Worm (Caenorhabditis elegans) whole organism, dauer: Measurements from ENCODE around the gene fut-8.
"Not testable (repeated sequence)": the region's sequence is repeated elsewhere in the genome, so short reads cannot be mapped to it uniquely, and the experiment has no call there.

Experiments
- unc-62 ChIP-seq: sonication (generic microtip); optimal IDR thresholded peaks from 2 replicates; lab custom pipeline; 2017; ENCODE audit warnings: missing biosample characterization, missing genetic modification reagents, missing genetic modification characterization

Gene fut-8

ce11 chrV:5990383-5990782, at the start of gene fut-8:
Gene fut-8, minus strand, starts transcription at chrV:5990483.
- no peak for TF ChIP-seq unc-62

- TF ChIP-seq unc-62, result not testable (repeated sequence)
These were observed 48.3 kb upstream of the fut-8 start, which contains the start of gene F29G9.1 for ce11 chrV:6038405-6039151. Gene F29G9.1, plus strand, starts transcription at chrV:6039101.

- no peak for TF ChIP-seq unc-62
These were observed 46.3 kb upstream of the fut-8 start for ce11 chrV:6036547-6036946.

ce11 chrV:6034714-6035113, 44.4 kb upstream of the fut-8 start, which contains the start of gene dhs-17:
Gene dhs-17, minus strand, starts transcription at chrV:6034814.
- TF ChIP-seq unc-62, result no peak

- TF ChIP-seq unc-62, result no peak
These were observed 43.2 kb upstream of the fut-8 start for ce11 chrV:6033512-6033911.

ce11 chrV:6031585-6031984, 41.3 kb upstream of the fut-8 start:
- no peak for TF ChIP-seq unc-62

ce11 chrV:6030559-6030975, 40.3 kb upstream of the fut-8 start:
- no peak for TF ChIP-seq unc-62

ce11 chrV:6022076-6022475, 31.8 kb upstream of the fut-8 start:
- no peak for TF ChIP-seq unc-62

ce11 chrV:6018944-6019450, 28.7 kb upstream of the fut-8 start, which contains the start of gene picc-1:
Gene picc-1, plus strand, starts transcription at chrV:6018994.
- no peak for TF ChIP-seq unc-62

- TF ChIP-seq unc-62, result no peak
These were observed 27.3 kb upstream of the fut-8 start, which contains the start of the genes rpt-2 and aps-1 for ce11 chrV:6017630-6018029. Gene rpt-2, minus strand, starts transcription at chrV:6017669. Gene aps-1, plus strand, starts transcription at chrV:6017970.

- no peak for TF ChIP-seq unc-62
These were observed 25.8 kb upstream of the fut-8 start for ce11 chrV:6016097-6016496.

ce11 chrV:6015546-6016089, 25.3 kb upstream of the fut-8 start:
- no peak for TF ChIP-seq unc-62

ce11 chrV:6012401-6012800, 22.1 kb upstream of the fut-8 start:
- no peak for TF ChIP-seq unc-62

- no peak for TF ChIP-seq unc-62
These were observed 20.4 kb upstream of the fut-8 start for ce11 chrV:6010642-6011041.

ce11 chrV:6007927-6008326, 17.6 kb upstream of the fut-8 start:
- TF ChIP-seq unc-62, result no peak

- no peak for TF ChIP-seq unc-62
These were observed 13.0 kb upstream of the fut-8 start, which contains the start of gene fos-1 for ce11 chrV:6003301-6003700. Gene fos-1, plus strand, starts transcription at chrV:6003601.

ce11 chrV:6000368-6000802, 10.1 kb upstream of the fut-8 start:
- TF ChIP-seq unc-62, result no peak

- TF ChIP-seq unc-62, result no peak
These were observed 5.8 kb upstream of the fut-8 start, which contains the start of gene cpg-4 for ce11 chrV:5996114-5996513. Gene cpg-4, plus strand, starts transcription at chrV:5996416.
